Worm (Caenorhabditis elegans) whole organism, young adult: ENCODE results near the gene T26G10.4.

Source experiments
- C06A6.2 ChIP-seq: fragments of 200-800 bp; sonication (Bioruptor generic); conservative IDR thresholded peaks from 2 replicates; pipeline ENCODE4 v1.3.6; 2022; ENCODE audit warnings: missing genetic modification characterization, missing compliant biosample characterization
- D2030.7 ChIP-seq: fragments of 200-800 bp; sonication (Bioruptor generic); IDR thresholded peaks from 2 replicates; pipeline ENCODE4 v1.3.6; 2022; ENCODE audit warnings: missing genetic modification reagents, missing genetic modification characterization, missing compliant biosample characterization
- F33H1.4 ChIP-seq: fragments of 200-800 bp; sonication (Bioruptor generic); IDR thresholded peaks from 2 replicates; pipeline ENCODE4 v1.3.6; 2022; ENCODE audit warnings: missing genetic modification reagents, missing genetic modification characterization, missing compliant biosample characterization
- F37B4.10 ChIP-seq: fragments of 200-800 bp; sonication (Bioruptor generic); IDR thresholded peaks from 2 replicates; pipeline ENCODE4 v1.3.6; 2022; ENCODE audit warnings: missing genetic modification characterization, missing compliant biosample characterization
- F55B11.4 ChIP-seq: sonication (generic microtip); optimal IDR thresholded peaks from 2 replicates; lab custom pipeline; 2016; ENCODE audit warnings: missing compliant biosample characterization, missing genetic modification characterization, borderline replicate concordance; ENCODE audit not compliant: insufficient read depth
- F57A8.1 ChIP-seq: fragments of 200-800 bp; sonication (Bioruptor generic); optimal IDR thresholded peaks from 2 replicates; lab custom pipeline; 2018; ENCODE audit warnings: mild to moderate bottlenecking, missing genetic modification characterization, moderate library complexity, missing compliant biosample characterization
- F57C9.4 ChIP-seq: sonication (generic microtip); optimal IDR thresholded peaks from 2 replicates; lab custom pipeline; 2017; ENCODE audit warnings: mild to moderate bottlenecking, missing genetic modification characterization, missing compliant biosample characterization
- K12H6.12 ChIP-seq: fragments of 200-800 bp; sonication (Bioruptor generic); optimal IDR thresholded peaks from 2 replicates; lab custom pipeline; 2018; ENCODE audit warnings: mild to moderate bottlenecking, missing genetic modification characterization, missing compliant biosample characterization
- Y79H2A.3 ChIP-seq: fragments of 200-800 bp; sonication (Bioruptor generic); conservative IDR thresholded peaks from 2 replicates; pipeline ENCODE4 v1.3.6; 2022; ENCODE audit warnings: missing genetic modification reagents, missing genetic modification characterization, missing compliant biosample characterization
- akir-1 ChIP-seq: fragments of 200-800 bp; sonication (Bioruptor generic); optimal IDR thresholded peaks from 2 replicates; lab custom pipeline; 2018; ENCODE audit warnings: mild to moderate bottlenecking, missing genetic modification characterization, moderate library complexity, missing compliant biosample characterization
- ama-1 ChIP-seq, 3 experiments: fragments of 150-350 bp in 1 of 3; sonication (generic microtip) in 2 of 3; optimal IDR thresholded peaks; 2 replicates each; lab custom pipeline; 2014 to 2018; ENCODE audit warnings: missing biosample characterization in 2 of 3, missing genetic modification characterization in 2 of 3, missing genetic modification reagents in 2 of 3
- aptf-2 ChIP-seq: fragments of 200-800 bp; sonication (Bioruptor generic); conservative IDR thresholded peaks from 2 replicates; pipeline ENCODE4 v1.3.6; 2022; ENCODE audit warnings: missing genetic modification reagents, missing genetic modification characterization, missing compliant biosample characterization
- attf-5 ChIP-seq: fragments of 200-800 bp; sonication (Bioruptor generic); optimal IDR thresholded peaks from 2 replicates; lab custom pipeline; 2018; ENCODE audit warnings: mild to moderate bottlenecking, missing genetic modification characterization, missing compliant biosample characterization
- attf-6 ChIP-seq: fragments of 200-800 bp; sonication (Bioruptor generic); IDR thresholded peaks from 2 replicates; pipeline ENCODE4 v1.3.6; 2022; ENCODE audit warnings: missing genetic modification reagents, missing genetic modification characterization, missing compliant biosample characterization
- cebp-2 ChIP-seq: fragments of 200-800 bp; sonication (Bioruptor generic); IDR thresholded peaks from 2 replicates; pipeline ENCODE4 v1.3.6; 2022; ENCODE audit warnings: missing genetic modification characterization, missing compliant biosample characterization
- ceh-27 ChIP-seq: fragments of 200-800 bp; sonication (Bioruptor generic); optimal IDR thresholded peaks from 2 replicates; lab custom pipeline; 2018; ENCODE audit warnings: mild to moderate bottlenecking, missing genetic modification characterization, moderate library complexity, missing compliant biosample characterization
- chd-7 ChIP-seq: sonication (generic microtip); optimal IDR thresholded peaks from 2 replicates; lab custom pipeline; 2016; ENCODE audit warnings: mild to moderate bottlenecking, missing genetic modification characterization, moderate library complexity, missing compliant biosample characterization
- dox-1 ChIP-seq: fragments of 200-800 bp; sonication (Bioruptor generic); IDR thresholded peaks from 2 replicates; pipeline ENCODE4 v1.3.6; 2022; ENCODE audit warnings: missing genetic modification reagents, missing genetic modification characterization, missing compliant biosample characterization
- dpff-1 ChIP-seq: sonication (generic microtip); optimal IDR thresholded peaks from 2 replicates; lab custom pipeline; 2017; ENCODE audit warnings: mild to moderate bottlenecking, missing genetic modification characterization, missing compliant biosample characterization
- efl-1 ChIP-seq: fragments of 150-350 bp; optimal IDR thresholded peaks from 2 replicates; lab custom pipeline; 2014; ENCODE audit warnings: missing biosample characterization, missing genetic modification reagents, missing genetic modification characterization
- egl-44 ChIP-seq: fragments of 200-800 bp; sonication (Bioruptor generic); IDR thresholded peaks from 2 replicates; pipeline ENCODE4 v1.3.6; 2022; ENCODE audit warnings: missing genetic modification reagents, missing genetic modification characterization, missing compliant biosample characterization
- gei-17 ChIP-seq: fragments of 200-800 bp; sonication (Bioruptor generic); optimal IDR thresholded peaks from 2 replicates; lab custom pipeline; 2018; ENCODE audit warnings: mild to moderate bottlenecking, missing genetic modification characterization, missing compliant biosample characterization
- lag-1 ChIP-seq: fragments of 200-800 bp; sonication (Bioruptor generic); IDR thresholded peaks from 2 replicates; pipeline ENCODE4 v1.3.6; 2022; ENCODE audit warnings: missing genetic modification reagents, missing genetic modification characterization, missing compliant biosample characterization
- lin-26 ChIP-seq: fragments of 200-800 bp; sonication (Bioruptor generic); IDR thresholded peaks from 2 replicates; pipeline ENCODE4 v1.3.6; 2022; ENCODE audit warnings: missing genetic modification reagents, missing genetic modification characterization, missing compliant biosample characterization
- lin-40 ChIP-seq: sonication (generic microtip); optimal IDR thresholded peaks from 2 replicates; lab custom pipeline; 2016; ENCODE audit warnings: missing genetic modification characterization, mild to moderate bottlenecking, missing compliant biosample characterization, missing genotype, missing genetic modification reagents
- lir-1 ChIP-seq: fragments of 200-800 bp; sonication (Bioruptor generic); conservative IDR thresholded peaks from 2 replicates; pipeline ENCODE4 v1.3.6; 2022; ENCODE audit warnings: missing genetic modification reagents, missing genetic modification characterization, missing compliant biosample characterization
- madf-10 ChIP-seq: sonication (generic microtip); optimal IDR thresholded peaks from 2 replicates; lab custom pipeline; 2016; ENCODE audit warnings: mild to moderate bottlenecking, missing genetic modification characterization, missing compliant biosample characterization
- mcd-1 ChIP-seq: fragments of 200-800 bp; sonication (Bioruptor generic); IDR thresholded peaks from 2 replicates; pipeline ENCODE4 v1.3.6; 2022; ENCODE audit warnings: missing genetic modification reagents, missing genetic modification characterization, missing compliant biosample characterization
- nfya-2 ChIP-seq: fragments of 200-800 bp; sonication (Bioruptor generic); IDR thresholded peaks from 2 replicates; pipeline ENCODE4 v1.3.6; 2022; ENCODE audit warnings: missing genetic modification reagents, missing genetic modification characterization, missing compliant biosample characterization
- nhr-120 ChIP-seq: fragments of 200-800 bp; sonication (Bioruptor generic); IDR thresholded peaks from 2 replicates; pipeline ENCODE4 v1.3.6; 2022; ENCODE audit warnings: missing genetic modification characterization, missing compliant biosample characterization
- nhr-179 ChIP-seq: sonication (generic microtip); optimal IDR thresholded peaks from 2 replicates; lab custom pipeline; 2016; ENCODE audit warnings: mild to moderate bottlenecking, missing genetic modification characterization, missing compliant biosample characterization
- nhr-27 ChIP-seq: fragments of 200-800 bp; sonication (Bioruptor generic); optimal IDR thresholded peaks from 2 replicates; lab custom pipeline; 2018; ENCODE audit warnings: mild to moderate bottlenecking, missing genetic modification characterization, moderate library complexity, missing compliant biosample characterization
- nhr-90 ChIP-seq: sonication (generic microtip); optimal IDR thresholded peaks from 2 replicates; lab custom pipeline; 2016; ENCODE audit warnings: missing genotype, mild to moderate bottlenecking, missing genetic modification characterization, missing compliant biosample characterization
- pha-4 ChIP-seq: fragments of 150-350 bp; sonication (generic microtip); optimal IDR thresholded peaks from 2 replicates; lab custom pipeline; 2014; ENCODE audit warnings: missing biosample characterization, missing genetic modification reagents, missing genetic modification characterization
- rcor-1 ChIP-seq: fragments of 200-800 bp; sonication (Bioruptor generic); IDR thresholded peaks from 2 replicates; pipeline ENCODE4 v1.3.6; 2022; ENCODE audit warnings: missing genetic modification reagents, missing genetic modification characterization, missing compliant biosample characterization
- sdz-38 ChIP-seq: sonication (generic microtip); optimal IDR thresholded peaks from 2 replicates; lab custom pipeline; 2016; ENCODE audit warnings: missing genotype, missing genetic modification characterization, missing compliant biosample characterization
- sea-2 ChIP-seq: fragments of 200-800 bp; sonication (Bioruptor generic); IDR thresholded peaks from 2 replicates; pipeline ENCODE4 v1.3.6; 2022; ENCODE audit warnings: missing genetic modification characterization, missing compliant biosample characterization
- snpc-3.4 ChIP-seq: sonication (generic microtip); optimal IDR thresholded peaks from 2 replicates; lab custom pipeline; 2017; ENCODE audit warnings: missing genetic modification characterization, mild to moderate bottlenecking, missing compliant biosample characterization, antibody characterized with exemption, moderate library complexity, missing genotype, missing genetic modification reagents
- snpc-4 ChIP-seq, 5 experiments: fragments of 150-350 bp in 1 of 5; sonication (generic microtip) in 4 of 5; optimal IDR thresholded peaks; 2 replicates each; lab custom pipeline; 2014 to 2018; ENCODE audit warnings: missing genetic modification characterization in 5 of 5, missing biosample characterization in 3 of 5, antibody characterized with exemption in 2 of 5, mild to moderate bottlenecking in 2 of 5, missing compliant biosample characterization in 2 of 5, missing genotype in 2 of 5, moderate library complexity in 2 of 5, missing genetic modification reagents in 1 of 5
- zfh-2 ChIP-seq: fragments of 200-800 bp; sonication (Bioruptor generic); conservative IDR thresholded peaks from 2 replicates; pipeline ENCODE4 v1.3.6; 2022; ENCODE audit warnings: missing genetic modification reagents, missing genetic modification characterization, missing compliant biosample characterization
- ztf-22 ChIP-seq: fragments of 200-800 bp; sonication (Bioruptor generic); optimal IDR thresholded peaks from 2 replicates; lab custom pipeline; 2018; ENCODE audit warnings: mild to moderate bottlenecking, missing genetic modification characterization, moderate library complexity, missing compliant biosample characterization
- ztf-25 ChIP-seq: fragments of 200-800 bp; sonication (Bioruptor generic); IDR thresholded peaks from 2 replicates; pipeline ENCODE4 v1.3.6; 2022; ENCODE audit warnings: missing genetic modification reagents, missing genetic modification characterization, missing compliant biosample characterization
- ztf-26 ChIP-seq: sonication (generic microtip); optimal IDR thresholded peaks from 2 replicates; lab custom pipeline; 2017; ENCODE audit warnings: missing genetic modification characterization, missing compliant biosample characterization

T26G10.4 gene

DNA sequence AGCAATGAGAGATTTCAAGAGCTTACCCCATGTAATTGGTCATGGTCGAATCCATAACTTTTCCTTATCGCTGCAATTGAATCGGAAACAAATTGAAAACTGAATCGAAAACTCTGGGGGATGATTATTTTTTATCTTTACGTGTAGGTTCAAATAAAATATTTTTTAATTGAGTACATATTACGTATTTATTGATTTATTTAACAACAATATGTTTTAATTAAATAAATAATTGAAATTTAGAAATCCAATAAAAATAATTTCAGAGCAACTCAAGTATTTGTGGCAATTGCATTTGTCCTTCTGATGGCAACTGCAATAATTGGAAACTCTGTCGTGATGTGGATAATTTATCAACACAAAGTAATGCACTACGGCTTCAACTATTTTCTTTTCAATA, 34.8 kb upstream of the T26G10.4 start, which contains the start of gene C38C10.3:
TSS of gene C38C10.3 (minus strand) at position 101 of the 400 bp plus-strand sequence.
- no peak for TF ChIP-seq F33H1.4 (GFP tag; lab: Robert Waterston, UW)
- TF ChIP-seq ztf-22 (GFP tag; lab: Kevin White, UChicago), result no peak
- TF ChIP-seq F57A8.1, result no peak
- no peak for TF ChIP-seq pha-4 (tag; lab: Kevin White, UChicago)
- no peak for TF ChIP-seq cebp-2 (GFP tag; lab: Robert Waterston, UW)
- TF ChIP-seq F37B4.10 (GFP tag; lab: Robert Waterston, UW), result no peak
- no peak for TF ChIP-seq nfya-2 (GFP tag; lab: Robert Waterston, UW)
- no peak for TF ChIP-seq ztf-26 (tag; lab: Kevin White, UChicago)
- TF ChIP-seq, all 124 proteins: peak for 0

ce11 chrIII:9390007-9390406, 30.3 kb upstream of the T26G10.4 start, which contains the start of gene slc-17.2:
slc-17.2 (minus strand) TSS chrIII:9390107.
- 0 out of 2 replicates have a peak, but pooled peaks have one; percentile 32 for TF ChIP-seq aptf-2 (GFP tag; lab: Robert Waterston, UW)
- no peak for TF ChIP-seq zfh-2 (GFP tag; lab: Robert Waterston, UW)
- TF ChIP-seq snpc-3.4 (tag; lab: Kevin White, UChicago), result no peak
- TF ChIP-seq lin-40 (tag; lab: Kevin White, UChicago), result no peak
- TF ChIP-seq gei-17 (GFP tag; lab: Kevin White, UChicago), result no peak
- TF ChIP-seq F57C9.4 (tag; lab: Kevin White, UChicago), result no peak
- TF ChIP-seq egl-44 (GFP tag; lab: Robert Waterston, UW), result no peak

ce11 chrIII:9390924-9391323, 29.4 kb upstream of the T26G10.4 start:
- TF ChIP-seq C06A6.2 (GFP tag; lab: Robert Waterston, UW) (no peak), attf-5 (no peak), sea-2 (no peak), Y79H2A.3 (GFP tag; lab: Robert Waterston, UW) (no peak; the same call in 1 of the 2 replicates), snpc-4 (GFP tag; optimal IDR thresholded peaks at IDR 0.05; lab: Kevin White, UChicago) (no peak), snpc-4 (tag; optimal IDR thresholded peaks at IDR 0.05; lab: Kevin White, UChicago) (no peak), akir-1 (GFP tag; lab: Kevin White, UChicago) (no peak), rcor-1 (GFP tag; lab: Robert Waterston, UW) (0 out of 2 replicates have a peak, but pooled peaks have one; percentile 7), cebp-2 (GFP tag; lab: Robert Waterston, UW) (no peak), lin-26 (GFP tag; lab: Robert Waterston, UW) (0 out of 2 replicates have a peak, but pooled peaks have one; percentile 23), ztf-25 (GFP tag; lab: Robert Waterston, UW) (no peak), F33H1.4 (GFP tag; lab: Robert Waterston, UW) (0 out of 2 replicates have a peak, but pooled peaks have one; percentile 13), F55B11.4 (tag; lab: Kevin White, UChicago) (no peak), madf-10 (tag; lab: Kevin White, UChicago) (no peak), D2030.7 (GFP tag; lab: Robert Waterston, UW) (peak; percentile 31; the same call in 1 of the 2 replicates), dpff-1 (tag; lab: Kevin White, UChicago) (no peak), nhr-27 (no peak), attf-6 (GFP tag; lab: Robert Waterston, UW) (peak; percentile 61), ama-1 (optimal IDR thresholded peaks at IDR 0.05; lab: Kevin White, UChicago) (no peak), ama-1 (GFP tag; optimal IDR thresholded peaks at IDR 0.05; lab: Kevin White, UChicago) (no peak), nhr-179 (tag; lab: Kevin White, UChicago) (no peak), sdz-38 (tag; lab: Kevin White, UChicago) (no peak), mcd-1 (GFP tag; lab: Robert Waterston, UW) (peak; percentile 38; the same call in 1 of the 2 replicates), lir-1 (GFP tag; lab: Robert Waterston, UW) (no peak), chd-7 (tag; lab: Kevin White, UChicago) (no peak), K12H6.12 (no peak), nhr-120 (GFP tag; lab: Robert Waterston, UW) (no peak), F57A8.1 (no peak), efl-1 (GFP tag; lab: Kevin White, UChicago) (peak; percentile 19), nhr-90 (tag; lab: Kevin White, UChicago) (no peak), ztf-22 (GFP tag; lab: Kevin White, UChicago) (no peak), ceh-27 (no peak), dox-1 (GFP tag; lab: Robert Waterston, UW) (no peak), lag-1 (GFP tag; lab: Robert Waterston, UW) (no peak), lin-40 (tag; lab: Kevin White, UChicago) (no peak), snpc-3.4 (tag; lab: Kevin White, UChicago) (peak; percentile 54)
